Fruit fly (Drosophila melanogaster) whole organism, prepupa: ENCODE measurements around the gene CG31460.

Experiments used
- CG6808 ChIP-seq: fragments of 200-800 bp; sonication (Bioruptor generic); optimal IDR thresholded peaks from 3 replicates; lab custom pipeline; 2017; ENCODE audit warnings: missing biosample characterization, missing genetic modification characterization, mild to moderate bottlenecking, moderate library complexity, missing genetic modification reagents
- achi ChIP-seq: fragments of 200-800 bp; sonication (Bioruptor generic); optimal IDR thresholded peaks from 3 replicates; lab custom pipeline; 2016; ENCODE audit warnings: missing biosample characterization, missing genetic modification characterization
- dac ChIP-seq: fragments of 200-800 bp; sonication (Bioruptor generic); optimal IDR thresholded peaks from 2 replicates; lab custom pipeline; 2017; ENCODE audit warnings: missing biosample characterization, mild to moderate bottlenecking, missing genetic modification characterization

DNA sequence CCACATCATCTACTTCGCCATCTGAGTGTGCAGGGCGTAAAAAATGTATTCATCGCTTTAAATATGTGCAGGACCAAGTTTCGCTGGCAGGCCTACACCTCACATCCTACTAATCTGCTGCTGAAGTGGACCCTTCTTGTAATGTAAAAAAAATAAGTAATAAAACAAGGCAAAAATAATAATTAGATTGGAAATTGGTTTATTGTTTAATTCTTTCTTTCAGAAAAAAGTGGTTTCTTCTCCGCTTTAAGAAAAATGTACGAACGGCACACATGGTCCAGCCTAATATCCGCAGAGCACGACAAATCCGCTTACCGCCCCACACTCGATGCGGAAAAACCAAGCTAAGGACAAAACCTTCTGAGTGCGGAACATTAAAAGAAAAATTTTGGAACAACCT, 16.6 kb upstream of the CG31460 start:
- TF ChIP-seq achi (no peak), CG6808 (GFP tag; lab: Kevin White, UChicago) (no peak), dac (GFP tag; lab: Kevin White, UChicago) (no peak)
